Worm (Caenorhabditis elegans) whole organism, L4/young adult: ENCODE measurements around the gene dct-19.

Source experiments
- W03F9.2 ChIP-seq: fragments of 150-350 bp; optimal IDR thresholded peaks from 2 replicates; lab custom pipeline; 2014; ENCODE audit warnings: missing biosample characterization, missing genetic modification characterization
- dao-5 ChIP-seq: sonication (generic microtip); optimal IDR thresholded peaks from 2 replicates; lab custom pipeline; 2016; ENCODE audit warnings: missing genotype, missing genetic modification characterization, moderate library complexity, missing compliant biosample characterization
- him-1 ChIP-seq: sonication (generic microtip); optimal IDR thresholded peaks from 2 replicates; lab custom pipeline; 2016; ENCODE audit warnings: missing genotype, missing genetic modification reagents, missing genetic modification characterization, missing compliant biosample characterization

Gene dct-19

DNA sequence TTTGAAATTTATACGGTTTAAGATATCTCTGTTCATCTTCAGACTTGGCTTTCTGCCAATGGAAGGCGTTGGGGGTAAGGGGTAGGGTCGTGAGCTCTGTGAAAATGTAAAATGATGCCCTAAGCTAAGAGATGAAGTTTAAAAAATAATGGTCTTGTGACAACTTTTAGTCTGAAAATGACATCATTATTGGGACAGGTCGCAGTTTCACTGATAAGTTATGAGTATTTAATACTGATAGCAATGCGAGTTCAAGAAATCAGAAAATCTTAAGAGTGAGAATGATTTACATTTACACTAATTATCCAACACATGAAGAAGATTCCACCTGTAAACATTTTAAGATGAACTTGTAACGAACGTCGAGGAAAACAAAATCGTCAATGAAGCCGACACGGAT, 21.9 kb downstream of the dct-19 start:
- TF ChIP-seq dao-5 (tag; lab: Kevin White, UChicago) = no peak
- no peak for TF ChIP-seq him-1 (tag; lab: Kevin White, UChicago)
- TF ChIP-seq W03F9.2 (tag; lab: Kevin White, UChicago) = no peak

- TF ChIP-seq dao-5 (tag; lab: Kevin White, UChicago) (no peak), him-1 (tag; lab: Kevin White, UChicago) (no peak), W03F9.2 (tag; lab: Kevin White, UChicago) (no peak)
These were observed 22.3 kb downstream of the dct-19 start, which contains the start of gene dod-22 for ce11 chrIV:12965074-12965473. Gene dod-22, plus strand, starts transcription at chrIV:12965374.

ce11 chrIV:12967303-12967702, 24.6 kb downstream of the dct-19 start:
- TF ChIP-seq dao-5 (tag; lab: Kevin White, UChicago) (no peak), W03F9.2 (tag; lab: Kevin White, UChicago) (no peak)

DNA sequence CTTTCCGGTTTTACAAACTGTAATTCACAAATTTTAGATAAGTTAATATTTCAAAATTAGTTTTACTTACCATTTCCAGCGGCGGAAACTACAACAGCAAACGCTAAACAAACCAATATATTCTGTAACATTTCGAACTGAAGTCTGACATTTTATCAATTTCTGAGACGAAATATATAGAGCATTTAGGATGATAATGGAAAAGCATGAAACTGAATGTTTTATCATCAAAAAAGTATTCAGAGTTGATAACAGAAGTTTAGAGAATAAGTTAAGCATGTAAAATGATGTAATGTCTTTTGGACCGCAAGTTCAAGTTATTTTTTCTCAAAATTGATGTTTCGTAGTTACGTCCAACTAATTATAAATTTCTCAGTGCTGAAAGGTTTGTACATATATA, 26.4 kb downstream of the dct-19 start, which contains the start of gene F55G11.2:
Gene F55G11.2, minus strand, starts transcription at position 149 of the 400 bp plus-strand sequence.
- TF ChIP-seq him-1 (tag; lab: Kevin White, UChicago) (no peak), dao-5 (tag; lab: Kevin White, UChicago) (no peak), W03F9.2 (tag; lab: Kevin White, UChicago) (no peak)

DNA sequence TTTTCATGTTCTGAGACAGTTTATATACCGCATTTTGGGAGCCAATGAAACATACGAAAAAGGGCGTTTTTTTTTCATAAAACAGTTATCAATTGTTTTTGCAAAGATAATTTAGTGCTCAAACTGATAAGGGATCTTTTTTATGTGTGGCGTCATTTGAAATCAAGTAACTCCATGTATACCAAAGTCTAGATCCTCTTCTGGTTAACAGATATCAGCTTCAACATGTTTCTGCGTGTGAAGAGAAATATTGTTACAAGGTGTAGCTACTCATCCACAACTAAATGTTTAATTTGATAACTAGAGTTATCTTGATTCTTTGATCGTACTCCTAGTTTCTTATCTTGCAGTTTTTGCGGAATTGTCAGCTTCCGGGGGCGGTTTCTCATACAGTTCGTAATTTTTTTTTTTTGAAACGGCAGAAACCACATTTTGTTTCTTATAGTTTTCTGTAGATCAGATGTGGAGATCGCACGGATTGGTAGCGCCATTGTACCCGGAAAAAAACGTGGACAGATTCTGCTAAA, 29.3 kb downstream of the dct-19 start:
- TF ChIP-seq W03F9.2 (tag; lab: Kevin White, UChicago) (no peak), dao-5 (tag; lab: Kevin White, UChicago) (no peak), him-1 (tag; lab: Kevin White, UChicago) (no peak)

DNA sequence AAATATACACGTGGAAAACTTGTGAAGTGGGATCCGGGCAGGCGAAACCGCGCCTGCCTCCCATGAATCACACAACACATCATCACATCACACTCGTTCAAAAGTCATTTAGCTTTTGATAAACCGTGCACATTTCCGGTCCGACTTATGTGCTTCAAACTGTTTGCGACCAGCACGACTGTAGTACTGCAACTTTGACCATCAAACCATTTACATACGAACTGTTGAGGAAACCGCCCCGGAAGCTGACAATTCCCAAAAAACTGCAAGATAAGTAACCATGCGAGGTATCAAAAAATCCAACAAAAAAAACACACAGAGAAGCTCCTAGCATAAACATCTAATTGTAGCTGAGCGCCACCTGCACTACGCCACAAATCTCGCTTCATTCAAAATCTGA, 30.0 kb downstream of the dct-19 start:
- TF ChIP-seq dao-5 (tag; lab: Kevin White, UChicago) (no peak), him-1 (tag; lab: Kevin White, UChicago) (no peak), W03F9.2 (tag; lab: Kevin White, UChicago) (no peak)

- no peak for TF ChIP-seq him-1 (tag; lab: Kevin White, UChicago)
- TF ChIP-seq W03F9.2 (tag; lab: Kevin White, UChicago) = no peak
- TF ChIP-seq dao-5 (tag; lab: Kevin White, UChicago) = no peak
These were observed 30.6 kb downstream of the dct-19 start, which contains the start of gene F55G11.4 for ce11 chrIV:12973336-12973735. Gene F55G11.4, plus strand, starts transcription at chrIV:12973624.

DNA sequence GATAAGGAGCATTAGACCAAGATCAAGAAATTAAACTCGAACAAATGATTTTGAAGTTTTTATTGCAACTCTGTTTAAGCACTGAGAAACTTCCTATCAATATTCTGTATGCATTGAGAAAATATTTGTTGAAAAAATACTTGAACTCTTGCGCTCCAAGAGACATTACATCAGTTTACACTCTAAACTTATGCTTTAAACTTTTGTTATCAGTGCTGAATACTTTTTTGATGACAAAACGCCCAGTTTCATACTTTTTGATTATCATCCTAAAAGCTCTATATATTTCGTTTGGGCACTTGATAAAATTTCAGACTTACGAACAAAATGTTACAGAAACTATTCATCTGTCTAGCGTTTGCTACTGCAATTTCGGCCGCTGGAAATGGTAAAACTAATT, 33.2 kb downstream of the dct-19 start, which contains the start of gene dod-17:
Gene dod-17, plus strand, starts transcription at position 323 of the 400 bp plus-strand sequence.
- TF ChIP-seq him-1 (tag; lab: Kevin White, UChicago) (no peak), W03F9.2 (tag; lab: Kevin White, UChicago) (no peak), dao-5 (tag; lab: Kevin White, UChicago) (no peak)

DNA sequence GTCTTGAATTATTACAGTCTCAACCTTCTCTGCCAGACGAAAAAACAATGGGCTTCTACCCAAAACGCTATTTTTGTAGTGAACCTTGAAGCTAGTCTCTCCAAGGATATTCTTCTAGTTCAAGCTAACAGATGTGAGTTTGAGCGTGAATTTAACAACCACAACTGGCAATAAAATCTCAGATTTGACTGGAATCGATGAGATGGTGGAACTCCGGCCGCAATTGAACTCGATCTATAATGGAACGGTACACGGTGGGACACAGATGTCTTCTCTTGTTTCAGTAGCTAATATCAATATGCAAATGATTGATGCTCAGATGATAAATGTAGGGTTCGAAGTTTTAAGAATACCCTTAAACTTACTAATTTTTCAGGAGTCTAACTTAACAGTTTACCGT, 34.9 kb downstream of the dct-19 start:
- TF ChIP-seq him-1 (tag; lab: Kevin White, UChicago) = no peak

DNA sequence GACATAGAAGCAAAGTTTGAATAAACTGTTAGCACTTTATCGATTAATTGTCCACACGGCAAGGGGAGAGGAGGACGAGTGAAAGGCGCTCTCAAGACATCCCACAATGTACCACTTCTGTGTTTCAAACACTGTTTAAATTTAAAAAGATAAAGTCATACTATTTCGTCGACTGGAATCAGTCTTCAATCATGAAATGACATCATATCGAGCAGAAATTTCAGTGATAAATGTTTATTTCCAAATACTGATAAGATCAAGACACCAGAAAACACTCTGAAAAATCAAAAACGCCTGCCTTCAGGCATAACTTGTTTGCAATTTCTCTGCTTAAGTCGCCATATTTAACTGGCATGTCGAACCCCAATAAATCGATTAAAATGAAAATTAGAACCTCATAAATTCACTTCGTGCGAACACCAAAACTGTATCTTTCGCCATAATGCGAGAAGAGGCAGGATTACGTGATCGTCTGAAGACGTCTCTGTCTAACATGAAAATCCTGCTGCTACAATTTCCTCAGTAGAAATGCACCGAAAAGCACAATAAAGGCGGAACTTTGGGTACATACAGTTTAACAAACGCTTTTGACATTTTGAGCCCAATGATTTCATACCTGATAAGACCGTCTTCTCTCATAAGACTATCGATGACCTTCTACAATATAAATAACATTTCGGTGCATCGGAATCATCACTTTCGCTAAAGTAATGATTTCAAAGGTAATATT, 35.7 kb downstream of the dct-19 start, which contains the start of gene K10D11.2:
Gene K10D11.2, plus strand, starts transcription at position 680 of the 730 bp plus-strand sequence.
- TF ChIP-seq dao-5 (tag; lab: Kevin White, UChicago) = no peak
- no peak for TF ChIP-seq W03F9.2 (tag; lab: Kevin White, UChicago)
- TF ChIP-seq him-1 (tag; lab: Kevin White, UChicago) = no peak

DNA sequence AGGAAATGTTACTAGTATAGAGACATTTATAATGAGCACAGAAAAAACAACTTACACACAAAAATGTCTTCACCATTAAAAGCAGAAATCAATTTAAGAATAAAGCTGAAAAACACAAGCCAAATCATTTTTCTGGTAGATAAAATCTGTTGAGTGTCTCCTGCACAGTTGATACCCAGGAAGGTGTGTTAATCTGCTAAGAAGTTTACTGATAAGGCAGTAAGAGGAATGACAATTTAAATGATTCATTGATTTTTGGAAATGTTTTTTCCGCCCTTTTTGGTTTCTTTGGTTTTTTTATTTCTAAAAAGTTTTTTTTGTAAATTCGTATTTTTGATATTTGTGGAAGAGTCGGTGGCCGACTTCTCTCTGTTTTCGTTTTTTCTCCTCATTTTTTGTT, 43.2 kb downstream of the dct-19 start, which contains the start of gene K10D11.3:
Gene K10D11.3, minus strand, starts transcription at position 174 of the 400 bp plus-strand sequence.
- TF ChIP-seq W03F9.2 (tag; lab: Kevin White, UChicago) (no peak), him-1 (tag; lab: Kevin White, UChicago) (no peak), dao-5 (tag; lab: Kevin White, UChicago) (no peak)

DNA sequence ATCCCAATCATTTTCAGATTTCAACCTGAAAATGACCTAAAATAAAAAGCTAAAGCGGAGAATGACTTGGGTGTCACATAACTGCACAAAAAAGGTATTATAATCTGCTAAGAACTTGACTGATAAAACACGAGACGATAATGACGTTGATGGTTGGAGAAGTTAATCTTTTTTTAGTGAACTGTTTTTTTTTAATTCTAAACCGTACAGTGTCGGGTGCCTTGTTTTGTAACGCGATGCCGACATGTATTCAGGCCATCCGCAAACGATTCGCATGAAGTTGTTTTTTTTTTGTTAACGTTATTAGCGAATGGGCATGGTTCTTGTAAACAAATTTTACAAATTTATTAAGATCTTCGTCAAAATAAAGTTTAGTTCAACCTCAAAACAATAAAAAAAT, 46.6 kb downstream of the dct-19 start, which contains the start of gene K10D11.6:
Gene K10D11.6, minus strand, starts transcription at position 101 of the 400 bp plus-strand sequence.
- TF ChIP-seq W03F9.2 (tag; lab: Kevin White, UChicago) (no peak), him-1 (tag; lab: Kevin White, UChicago) (no peak), dao-5 (tag; lab: Kevin White, UChicago) (no peak)

DNA sequence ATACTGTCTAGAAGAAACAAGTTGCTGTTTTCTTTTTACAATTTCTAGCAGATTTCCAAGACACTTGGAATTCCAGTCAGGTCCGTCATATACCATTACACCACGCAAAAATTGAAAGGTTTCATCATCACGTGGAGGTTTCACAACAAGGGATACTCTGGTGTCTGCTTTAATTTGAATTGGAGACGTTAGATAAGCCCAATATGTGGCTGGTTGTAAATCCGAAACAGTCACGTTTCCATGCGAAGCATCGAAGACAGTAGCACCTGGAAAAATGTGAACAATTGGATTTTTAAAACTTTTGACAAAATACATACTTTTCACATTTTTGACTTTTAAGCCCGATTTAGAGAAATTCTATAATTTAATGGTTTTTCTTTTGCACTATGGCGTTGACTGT, 47.9 kb downstream of the dct-19 start:
- TF ChIP-seq W03F9.2 (tag; lab: Kevin White, UChicago) (no peak), him-1 (tag; lab: Kevin White, UChicago) (no peak), dao-5 (tag; lab: Kevin White, UChicago) (no peak)
